Worm (Caenorhabditis elegans) whole organism, L2 larva: Measurements from ENCODE around the gene gmps-1.

Experiments used
- C34F6.9 ChIP-seq: fragments of 150-350 bp; optimal IDR thresholded peaks from 2 replicates; lab custom pipeline; 2014; ENCODE audit warnings: missing biosample characterization, missing genetic modification characterization
- ZK546.5 ChIP-seq: sonication (generic microtip); optimal IDR thresholded peaks from 2 replicates; lab custom pipeline; 2017; ENCODE audit warnings: missing biosample characterization, missing genetic modification characterization
- crh-2 ChIP-seq: sonication (generic microtip); optimal IDR thresholded peaks from 2 replicates; lab custom pipeline; 2017; ENCODE audit warnings: missing biosample characterization, missing genetic modification characterization
- elt-3 ChIP-seq: sonication (generic microtip); optimal IDR thresholded peaks from 2 replicates; lab custom pipeline; 2017; ENCODE audit warnings: missing biosample characterization, missing genetic modification characterization
- lin-13 ChIP-seq: fragments of 150-350 bp; optimal IDR thresholded peaks from 2 replicates; lab custom pipeline; 2014; ENCODE audit warnings: missing biosample characterization, missing genetic modification reagents, missing genetic modification characterization
- nhr-10 ChIP-seq: sonication (generic microtip); optimal IDR thresholded peaks from 2 replicates; lab custom pipeline; 2017; ENCODE audit warnings: missing biosample characterization, missing genetic modification characterization
- nhr-25 ChIP-seq: fragments of 150-350 bp; sonication (generic microtip); optimal IDR thresholded peaks from 3 replicates; lab custom pipeline; 2014; ENCODE audit warnings: missing biosample characterization, missing genetic modification characterization
- skn-1 ChIP-seq: sonication (generic microtip); optimal IDR thresholded peaks from 2 replicates; lab custom pipeline; 2017; ENCODE audit warnings: missing biosample characterization, missing genetic modification characterization
- unc-39 ChIP-seq: fragments of 150-350 bp; optimal IDR thresholded peaks from 2 replicates; lab custom pipeline; 2014; ENCODE audit warnings: missing biosample characterization, missing genetic modification characterization
- unc-55 ChIP-seq: fragments of 150-350 bp; sonication (generic microtip); optimal IDR thresholded peaks from 3 replicates; lab custom pipeline; 2014; ENCODE audit warnings: missing biosample characterization, missing genetic modification reagents, missing genetic modification characterization

Gene gmps-1

DNA sequence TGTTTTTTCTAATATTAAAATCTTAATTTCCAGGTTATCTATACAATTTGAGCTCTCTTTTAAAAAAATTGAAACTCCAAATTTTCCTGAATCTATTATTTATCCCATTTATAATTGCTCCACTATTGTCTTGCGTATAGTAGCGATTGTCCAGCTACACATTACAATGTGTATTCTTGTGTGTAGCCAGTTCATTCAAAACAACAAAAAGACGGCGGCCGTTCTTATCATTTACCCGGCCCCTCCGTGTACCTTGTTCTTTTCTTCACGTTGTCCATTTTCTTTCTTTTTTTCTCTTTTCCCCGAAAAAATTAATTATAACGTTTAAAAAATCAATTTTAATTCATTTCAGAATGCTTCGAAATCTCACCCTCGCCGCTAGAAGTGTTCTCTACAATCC is 47.8 kb downstream of the gmps-1 start, which contains the start of gene ech-4:
ech-4 (plus strand) TSS at position 353 of the 400 bp plus-strand sequence.
- no peak for TF ChIP-seq unc-39

DNA sequence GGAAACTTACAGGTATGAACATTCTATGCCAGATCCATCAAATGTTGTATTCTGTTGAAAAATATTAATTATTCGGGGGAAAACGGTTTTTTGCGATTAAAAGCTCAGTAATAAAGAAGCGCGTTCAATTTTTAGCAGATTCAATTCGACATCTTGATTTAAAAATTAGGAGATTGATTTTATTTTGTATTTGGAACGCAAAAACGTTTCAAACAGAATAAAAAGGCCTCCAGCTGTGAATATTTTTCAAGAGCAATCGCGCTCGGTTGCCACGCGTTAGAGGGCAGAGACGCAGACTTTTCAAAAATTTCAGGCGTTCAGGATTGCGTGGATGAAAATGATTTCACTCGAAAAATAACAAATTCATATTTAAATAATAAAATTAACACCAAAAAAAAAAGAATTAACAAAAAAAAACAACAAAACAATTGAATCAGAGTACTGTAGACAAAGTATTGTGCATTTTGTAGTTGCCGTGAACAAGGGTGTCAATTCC is 48.5 kb downstream of the gmps-1 start, which contains the start of gene R06F6.8:
R06F6.8 (minus strand) TSS at position 51 of the 496 bp plus-strand sequence.
- TF ChIP-seq skn-1 (no peak), crh-2 (tag; lab: Kevin White, UChicago) (peak; percentile 3), C34F6.9 (tag; lab: Kevin White, UChicago) (peak; percentile 47), nhr-25 (tag; lab: Kevin White, UChicago) (no peak), ZK546.5 (no peak), lin-13 (peak; percentile 10), unc-55 (GFP tag; lab: Kevin White, UChicago) (peak; percentile 44), nhr-10 (tag; lab: Kevin White, UChicago) (no peak), elt-3 (tag; lab: Kevin White, UChicago) (no peak)
